Worm (Caenorhabditis elegans) whole organism, late embryonic: ENCODE measurements around the gene F31A3.5.

Experiments
- C08G9.2 ChIP-seq: sonication (generic microtip); optimal IDR thresholded peaks from 2 replicates; lab custom pipeline; 2016; ENCODE audit warnings: mild to moderate bottlenecking, missing genetic modification characterization, moderate library complexity, missing compliant biosample characterization
- C38D4.7 ChIP-seq: fragments of 200-800 bp; sonication (Bioruptor generic); optimal IDR thresholded peaks from 2 replicates; lab custom pipeline; 2018; ENCODE audit warnings: mild to moderate bottlenecking, missing genetic modification characterization, moderate library complexity, missing compliant biosample characterization
- K02D7.2 ChIP-seq: sonication (generic microtip); optimal IDR thresholded peaks from 2 replicates; lab custom pipeline; 2017; ENCODE audit warnings: mild to moderate bottlenecking, missing genetic modification characterization, missing compliant biosample characterization
- T23F11.4 ChIP-seq: fragments of 200-800 bp; sonication (Bioruptor generic); optimal IDR thresholded peaks from 2 replicates; lab custom pipeline; 2018; ENCODE audit warnings: mild to moderate bottlenecking, missing genetic modification characterization, missing compliant biosample characterization
- ahr-1 ChIP-seq: sonication (generic microtip); optimal IDR thresholded peaks from 2 replicates; lab custom pipeline; 2016; ENCODE audit warnings: missing genetic modification characterization, missing compliant biosample characterization
- ama-1 ChIP-seq: fragments of 150-350 bp; optimal IDR thresholded peaks from 2 replicates; lab custom pipeline; 2014
- ceh-14 ChIP-seq: sonication (generic microtip); optimal IDR thresholded peaks from 2 replicates; lab custom pipeline; 2016; ENCODE audit warnings: missing genotype, missing genetic modification characterization, missing compliant biosample characterization
- ceh-18 ChIP-seq: sonication (generic microtip); optimal IDR thresholded peaks from 2 replicates; lab custom pipeline; 2016; ENCODE audit warnings: missing genetic modification characterization, missing compliant biosample characterization
- ceh-19 ChIP-seq: fragments of 200-800 bp; sonication (Bioruptor generic); optimal IDR thresholded peaks from 2 replicates; lab custom pipeline; 2018; ENCODE audit warnings: mild to moderate bottlenecking, missing genetic modification characterization, missing compliant biosample characterization
- ceh-2 ChIP-seq: sonication (generic microtip); optimal IDR thresholded peaks from 2 replicates; lab custom pipeline; 2016; ENCODE audit warnings: missing genotype, missing genetic modification characterization, missing compliant biosample characterization
- ceh-31 ChIP-seq: sonication (generic microtip); optimal IDR thresholded peaks from 2 replicates; lab custom pipeline; 2016; ENCODE audit warnings: missing genetic modification characterization, missing compliant biosample characterization
- ceh-34 ChIP-seq: sonication (generic microtip); optimal IDR thresholded peaks from 2 replicates; lab custom pipeline; 2016; ENCODE audit warnings: mild to moderate bottlenecking, missing genetic modification characterization, missing compliant biosample characterization
- ceh-45 ChIP-seq: fragments of 200-800 bp; sonication (Bioruptor generic); IDR thresholded peaks from 2 replicates; pipeline ENCODE4 v1.3.6; 2022; ENCODE audit warnings: missing genetic modification reagents, missing genetic modification characterization, missing compliant biosample characterization
- ceh-48 ChIP-seq: sonication (generic microtip); optimal IDR thresholded peaks from 2 replicates; lab custom pipeline; 2016; ENCODE audit warnings: missing genetic modification characterization, inconsistent platforms, missing compliant biosample characterization
- ceh-6 ChIP-seq: fragments of 200-800 bp; sonication (Bioruptor generic); optimal IDR thresholded peaks from 2 replicates; lab custom pipeline; 2018; ENCODE audit warnings: mild to moderate bottlenecking, missing genetic modification characterization, missing compliant biosample characterization
- dmd-4 ChIP-seq: sonication (generic microtip); optimal IDR thresholded peaks from 2 replicates; lab custom pipeline; 2016; ENCODE audit warnings: borderline replicate concordance, missing genetic modification characterization, missing compliant biosample characterization
- dve-1 ChIP-seq: sonication (generic microtip); optimal IDR thresholded peaks from 2 replicates; lab custom pipeline; 2017; ENCODE audit warnings: antibody characterized with exemption, mild to moderate bottlenecking, missing genetic modification characterization, missing compliant biosample characterization
- elt-2 ChIP-seq: sonication (generic microtip); optimal IDR thresholded peaks from 2 replicates; lab custom pipeline; 2016; ENCODE audit warnings: missing genetic modification reagents, missing genetic modification characterization, missing compliant biosample characterization
- elt-4 ChIP-seq: sonication (generic microtip); optimal IDR thresholded peaks from 2 replicates; lab custom pipeline; 2016; ENCODE audit warnings: missing genetic modification characterization, missing compliant biosample characterization
- ets-4 ChIP-seq: sonication (generic microtip); optimal IDR thresholded peaks from 2 replicates; lab custom pipeline; 2016; ENCODE audit warnings: missing genetic modification characterization, missing compliant biosample characterization
- fax-1 ChIP-seq: sonication (generic microtip); optimal IDR thresholded peaks from 2 replicates; lab custom pipeline; 2016; ENCODE audit warnings: missing genotype, missing genetic modification characterization, missing compliant biosample characterization
- fkh-10 ChIP-seq: fragments of 150-350 bp; optimal IDR thresholded peaks from 2 replicates; lab custom pipeline; 2014; ENCODE audit warnings: missing biosample characterization, missing genetic modification reagents, missing genetic modification characterization
- fkh-6 ChIP-seq: sonication (generic microtip); optimal IDR thresholded peaks from 2 replicates; lab custom pipeline; 2016; ENCODE audit warnings: missing genetic modification characterization, missing compliant biosample characterization
- hlh-30 ChIP-seq: sonication (generic microtip); optimal IDR thresholded peaks from 2 replicates; lab custom pipeline; 2017; ENCODE audit warnings: antibody characterized with exemption, missing genetic modification characterization, missing compliant biosample characterization; ENCODE audit not compliant: insufficient read depth
- hlh-6 ChIP-seq: sonication (generic microtip); optimal IDR thresholded peaks from 2 replicates; lab custom pipeline; 2016; ENCODE audit warnings: missing genotype, missing genetic modification characterization, missing compliant biosample characterization
- hlh-8 ChIP-seq: sonication (generic microtip); optimal IDR thresholded peaks from 2 replicates; lab custom pipeline; 2016; ENCODE audit warnings: missing genotype, missing genetic modification characterization, missing compliant biosample characterization
- lim-6 ChIP-seq: sonication (generic microtip); optimal IDR thresholded peaks from 2 replicates; lab custom pipeline; 2016; ENCODE audit warnings: missing genetic modification characterization, missing compliant biosample characterization
- madf-2 ChIP-seq: sonication (generic microtip); optimal IDR thresholded peaks from 2 replicates; lab custom pipeline; 2017; ENCODE audit warnings: missing genetic modification characterization, missing compliant biosample characterization
- mec-3 ChIP-seq: sonication (generic microtip); optimal IDR thresholded peaks from 2 replicates; lab custom pipeline; 2016; ENCODE audit warnings: borderline replicate concordance, missing genetic modification characterization, missing compliant biosample characterization
- nfya-1 ChIP-seq: sonication (generic microtip); optimal IDR thresholded peaks from 2 replicates; lab custom pipeline; 2017; ENCODE audit warnings: missing genetic modification characterization, mild to moderate bottlenecking, missing compliant biosample characterization, antibody characterized with exemption, moderate library complexity
- nhr-11 ChIP-seq: fragments of 150-350 bp; optimal IDR thresholded peaks from 2 replicates; lab custom pipeline; 2014; ENCODE audit warnings: missing biosample characterization, missing genetic modification characterization
- nhr-232 ChIP-seq: sonication (generic microtip); optimal IDR thresholded peaks from 2 replicates; lab custom pipeline; 2016; ENCODE audit warnings: missing genetic modification characterization, missing compliant biosample characterization
- npax-4 ChIP-seq: sonication (generic microtip); optimal IDR thresholded peaks from 2 replicates; lab custom pipeline; 2016; ENCODE audit warnings: missing genetic modification characterization, missing compliant biosample characterization
- odd-2 ChIP-seq: sonication (generic microtip); optimal IDR thresholded peaks from 2 replicates; lab custom pipeline; 2017; ENCODE audit warnings: antibody characterized with exemption, mild to moderate bottlenecking, missing genetic modification characterization, missing compliant biosample characterization
- pha-2 ChIP-seq: sonication (generic microtip); optimal IDR thresholded peaks from 2 replicates; lab custom pipeline; 2017; ENCODE audit warnings: mild to moderate bottlenecking, missing genetic modification characterization, missing compliant biosample characterization
- pqm-1 ChIP-seq: sonication (generic microtip); optimal IDR thresholded peaks from 2 replicates; lab custom pipeline; 2016; ENCODE audit warnings: missing genetic modification characterization, missing compliant biosample characterization
- pros-1 ChIP-seq: fragments of 150-350 bp; optimal IDR thresholded peaks from 2 replicates; lab custom pipeline; 2014; ENCODE audit warnings: missing biosample characterization, missing genetic modification reagents, missing genetic modification characterization
- rnt-1 ChIP-seq: sonication (generic microtip); optimal IDR thresholded peaks from 2 replicates; lab custom pipeline; 2016; ENCODE audit warnings: missing genetic modification characterization, missing compliant biosample characterization
- sdc-2 ChIP-seq: sonication (generic microtip); optimal IDR thresholded peaks from 2 replicates; lab custom pipeline; 2016; ENCODE audit warnings: missing genotype, missing genetic modification characterization, missing compliant biosample characterization
- syd-9 ChIP-seq: sonication (generic microtip); optimal IDR thresholded peaks from 2 replicates; lab custom pipeline; 2016; ENCODE audit warnings: mild to moderate bottlenecking, missing genetic modification characterization, moderate library complexity, missing compliant biosample characterization
- tbx-2 ChIP-seq: sonication (generic microtip); optimal IDR thresholded peaks from 2 replicates; lab custom pipeline; 2016; ENCODE audit warnings: missing genetic modification characterization, missing compliant biosample characterization
- unc-3 ChIP-seq, 2 experiments: fragments of 200-800 bp in 1 of 2; sonication (Bioruptor generic) in 1 of 2; sonication (generic microtip) in 1 of 2; conservative IDR thresholded peaks in 1 of 2; optimal IDR thresholded peaks in 1 of 2; 2 replicates each; pipeline versions ENCODE4 v1.3.6 to Lab custom; 2016 to 2022; ENCODE audit warnings: missing compliant biosample characterization in 2 of 2, missing genetic modification characterization in 2 of 2, missing genetic modification reagents in 1 of 2
- unc-42 ChIP-seq: sonication (generic microtip); optimal IDR thresholded peaks from 2 replicates; lab custom pipeline; 2016; ENCODE audit warnings: missing genotype, missing genetic modification characterization, missing compliant biosample characterization
- unc-55 ChIP-seq: sonication (generic microtip); optimal IDR thresholded peaks from 2 replicates; lab custom pipeline; 2017; ENCODE audit warnings: missing biosample characterization, missing genetic modification reagents, missing genetic modification characterization
- zip-5 ChIP-seq: sonication (generic microtip); optimal IDR thresholded peaks from 2 replicates; lab custom pipeline; 2016; ENCODE audit warnings: missing genetic modification characterization, missing compliant biosample characterization

Gene F31A3.5

DNA sequence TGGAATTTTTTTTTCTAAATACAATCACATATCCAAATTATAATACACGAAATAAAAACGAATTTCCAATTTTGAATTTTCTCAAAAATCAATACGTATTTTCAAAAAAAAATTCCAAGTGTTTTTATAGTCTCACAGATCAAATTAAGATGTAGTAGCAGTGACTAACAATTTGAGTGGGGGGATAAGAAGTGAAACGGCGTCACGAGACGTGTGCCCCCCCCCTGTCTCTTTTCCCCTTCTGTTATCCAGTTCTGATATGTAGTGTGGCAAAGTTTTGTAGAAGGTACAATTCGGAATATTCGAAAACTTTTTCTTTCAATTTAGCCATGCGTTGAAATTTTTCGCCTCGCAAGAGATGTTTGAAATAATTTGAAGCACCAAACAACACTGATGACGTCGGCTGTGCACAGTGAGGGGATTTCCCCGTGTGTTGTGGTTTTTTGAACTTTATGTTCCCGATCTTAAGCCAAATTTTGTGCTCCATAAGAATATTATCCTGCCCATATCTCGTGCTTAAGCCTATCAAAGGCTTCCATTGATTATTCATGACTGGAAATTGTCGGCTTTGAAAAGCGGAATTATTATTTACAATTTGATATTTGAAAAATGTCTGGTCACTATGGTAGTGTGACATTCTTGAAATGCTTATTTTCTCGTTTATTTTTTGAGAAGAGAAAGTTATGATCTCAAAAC is 48.1 kb downstream of the F31A3.5 start:
- TF ChIP-seq ceh-34 (tag; lab: Kevin White, UChicago) (no peak), fkh-10 (no peak), elt-4 (tag; lab: Kevin White, UChicago) (no peak), tbx-2 (tag; lab: Kevin White, UChicago) (no peak), ceh-6 (GFP tag; lab: Kevin White, UChicago) (no peak), zip-5 (tag; lab: Kevin White, UChicago) (no peak), odd-2 (tag; lab: Kevin White, UChicago) (no peak), ceh-2 (tag; lab: Kevin White, UChicago) (no peak), unc-3 (GFP tag; conservative IDR thresholded peaks at IDR 0.05; lab: Robert Waterston, UW) (no peak), unc-3 (tag; optimal IDR thresholded peaks at IDR 0.05; lab: Kevin White, UChicago) (no peak), T23F11.4 (GFP tag; lab: Kevin White, UChicago) (no peak), nhr-232 (tag; lab: Kevin White, UChicago) (no peak), ama-1 (lab: Kevin White, UChicago) (no peak), ceh-45 (GFP tag; lab: Robert Waterston, UW) (no peak)
- TF ChIP-seq, all 69 proteins: peak for 0

DNA sequence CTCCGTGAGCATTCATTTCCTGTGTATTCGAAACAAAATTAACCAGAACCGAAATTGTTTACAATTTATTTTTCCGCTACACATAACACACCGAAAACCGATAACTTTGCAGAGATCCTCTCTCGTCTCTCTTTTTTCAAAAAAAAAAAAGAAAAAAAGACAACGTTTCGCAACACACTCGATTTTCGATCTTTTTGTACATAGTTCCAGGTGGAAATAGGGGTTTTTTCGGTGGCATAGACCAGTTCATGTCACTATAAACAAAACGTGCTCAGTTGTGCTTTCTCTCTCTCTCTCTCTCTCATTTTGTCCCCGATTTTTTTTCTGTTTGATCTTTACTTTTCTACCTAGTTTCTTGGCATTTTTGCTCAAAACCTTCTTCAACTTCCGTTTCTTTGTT is 49.0 kb downstream of the F31A3.5 start:
- TF ChIP-seq nhr-11 (tag; lab: Kevin White, UChicago) (no peak), hlh-30 (tag; lab: Kevin White, UChicago) (no peak), fax-1 (tag; lab: Kevin White, UChicago) (no peak), ceh-31 (tag; lab: Kevin White, UChicago) (peak; percentile 6)

DNA sequence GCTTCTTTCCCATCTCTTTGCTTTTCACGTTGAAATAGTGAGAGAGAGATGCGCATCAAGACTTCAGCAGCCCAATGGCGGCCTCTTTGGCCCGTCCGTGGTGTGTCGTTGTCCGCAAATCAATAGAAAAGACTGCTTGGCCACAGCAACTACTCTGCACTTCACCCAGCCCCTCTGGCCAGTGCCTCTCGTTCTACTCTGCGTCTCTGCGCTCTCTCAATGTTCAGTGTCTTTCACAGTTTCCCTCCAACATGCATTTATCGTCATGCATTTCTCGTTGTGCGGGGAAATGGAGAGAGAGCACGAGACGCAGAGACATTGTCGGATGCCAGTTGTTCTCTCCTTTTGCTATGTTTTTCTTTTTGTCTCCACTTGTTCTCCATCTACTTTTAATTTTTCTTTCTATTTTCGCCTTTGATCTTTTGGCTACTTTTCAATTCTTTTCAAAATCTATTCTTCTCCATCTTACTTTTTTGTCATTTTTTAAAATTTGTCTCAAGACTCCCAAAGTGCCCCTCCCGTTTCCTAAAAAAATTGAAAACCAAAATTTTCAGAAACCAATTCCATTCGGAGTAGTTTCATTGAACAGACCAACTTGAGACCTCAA is 49.8 kb downstream of the F31A3.5 start, which contains the start of gene nhr-1:
Gene nhr-1, plus strand, starts transcription at position 557 of the 607 bp plus-strand sequence.
- TF ChIP-seq elt-2 = peak; percentile 19
- TF ChIP-seq ceh-18 (tag; lab: Kevin White, UChicago) = peak; percentile 98
- TF ChIP-seq C08G9.2 (tag; lab: Kevin White, UChicago) = peak; percentile 42
- peak; percentile 46 for TF ChIP-seq hlh-8
- TF ChIP-seq ceh-2 (tag; lab: Kevin White, UChicago) = peak; percentile 58
- peak; percentile 18 for TF ChIP-seq pros-1
- peak; percentile 35 for TF ChIP-seq fkh-6
- no peak for TF ChIP-seq mec-3 (tag; lab: Kevin White, UChicago)
- no peak for TF ChIP-seq dmd-4 (tag; lab: Kevin White, UChicago)
- TF ChIP-seq unc-55 (GFP tag; lab: Kevin White, UChicago) = peak; percentile 91
- no peak for TF ChIP-seq ama-1 (lab: Kevin White, UChicago)
- peak; percentile 28 for TF ChIP-seq fax-1 (tag; lab: Kevin White, UChicago)
- no peak for TF ChIP-seq npax-4 (tag; lab: Kevin White, UChicago)
- no peak for TF ChIP-seq K02D7.2
- peak; percentile 6 for TF ChIP-seq ets-4 (tag; lab: Kevin White, UChicago)
- TF ChIP-seq pha-2 (tag; lab: Kevin White, UChicago) = peak; percentile 52
- TF ChIP-seq pqm-1 (tag; lab: Kevin White, UChicago) = peak; percentile 54
- peak; percentile 75 for TF ChIP-seq syd-9 (tag; lab: Kevin White, UChicago)
- no peak for TF ChIP-seq ahr-1 (tag; lab: Kevin White, UChicago)
- peak; percentile 52 for TF ChIP-seq lim-6 (tag; lab: Kevin White, UChicago)
- peak; percentile 81 for TF ChIP-seq ceh-14 (tag; lab: Kevin White, UChicago)
- TF ChIP-seq ceh-31 (tag; lab: Kevin White, UChicago) = peak; percentile 97
- TF ChIP-seq ceh-34 (tag; lab: Kevin White, UChicago) = peak; percentile 79
- no peak for TF ChIP-seq nhr-232 (tag; lab: Kevin White, UChicago)
- TF ChIP-seq hlh-6 (tag; lab: Kevin White, UChicago) = peak; percentile 22
- TF ChIP-seq tbx-2 (tag; lab: Kevin White, UChicago) = peak; percentile 88
- no peak for TF ChIP-seq ceh-19
- peak; percentile 89 for TF ChIP-seq rnt-1 (tag; lab: Kevin White, UChicago)
- peak; percentile 40 for TF ChIP-seq dve-1 (tag; lab: Kevin White, UChicago)
- peak; percentile 13 for TF ChIP-seq C38D4.7 (GFP tag; lab: Kevin White, UChicago)
- TF ChIP-seq madf-2 = peak; percentile 43
- TF ChIP-seq nfya-1 = peak; percentile 95
- TF ChIP-seq hlh-30 (tag; lab: Kevin White, UChicago) = peak; percentile 82
- TF ChIP-seq unc-42 = peak; percentile 65
- peak; percentile 82 for TF ChIP-seq sdc-2 (tag; lab: Kevin White, UChicago)
- peak; percentile 83 for TF ChIP-seq ceh-48 (tag; lab: Kevin White, UChicago)
- TF ChIP-seq elt-4 (tag; lab: Kevin White, UChicago) = no peak
